Fruit fly (Drosophila melanogaster) whole organism, wandering third instar larva: ENCODE results near the gene hry.

ENCODE experiments used
- Abd-B ChIP-seq: fragments of >200 bp; optimal IDR thresholded peaks from 2 replicates; lab custom pipeline; 2017; ENCODE audit warnings: missing biosample characterization, missing genetic modification characterization
- CG32264 ChIP-seq: fragments of 200-800 bp; sonication (Bioruptor generic); optimal IDR thresholded peaks from 2 replicates; lab custom pipeline; 2016; ENCODE audit warnings: missing biosample characterization, missing genetic modification characterization
- CG9705 ChIP-seq: fragments of 200-800 bp; sonication (Bioruptor generic); optimal IDR thresholded peaks from 2 replicates; lab custom pipeline; 2018; ENCODE audit warnings: missing biosample characterization, mild to moderate bottlenecking, missing genetic modification characterization
- Dfd ChIP-seq: fragments of >200 bp; optimal IDR thresholded peaks from 2 replicates; lab custom pipeline; 2017; ENCODE audit warnings: missing biosample characterization, missing genetic modification characterization
- Dif ChIP-seq: fragments of 200-275, 200-300 bp; sonication (Bioruptor generic); optimal IDR thresholded peaks from 2 replicates; lab custom pipeline; 2018; ENCODE audit warnings: missing biosample characterization, missing genetic modification characterization; ENCODE audit not compliant: partially characterized antibody
- GATAd ChIP-seq: sonication (Bioruptor generic); optimal IDR thresholded peaks from 2 replicates; lab custom pipeline; 2016; ENCODE audit warnings: missing biosample characterization, missing genetic modification characterization
- HLH106 ChIP-seq: fragments of 200-800 bp; optimal IDR thresholded peaks from 3 replicates; lab custom pipeline; 2019; ENCODE audit warnings: missing biosample characterization, mild to moderate bottlenecking, missing genetic modification characterization, moderate library complexity
- Hr78 ChIP-seq: fragments of >200 bp; optimal IDR thresholded peaks from 2 replicates; lab custom pipeline; 2017; ENCODE audit warnings: missing biosample characterization, missing genetic modification characterization
- Hr83 ChIP-seq: fragments of 200-300 bp; sonication (Bioruptor generic); optimal IDR thresholded peaks from 2 replicates; lab custom pipeline; 2016; ENCODE audit warnings: missing biosample characterization, mild to moderate bottlenecking, missing genetic modification characterization, moderate library complexity; ENCODE audit not compliant: poor library complexity, severe bottlenecking
- Mio ChIP-seq: sonication (Bioruptor generic); optimal IDR thresholded peaks from 2 replicates; lab custom pipeline; 2016; ENCODE audit warnings: missing biosample characterization, missing genetic modification characterization
- Myc ChIP-seq: fragments of >200 bp; optimal IDR thresholded peaks from 2 replicates; lab custom pipeline; 2017
- N ChIP-seq: fragments of >200 bp; optimal IDR thresholded peaks from 2 replicates; lab custom pipeline; 2018; ENCODE audit warnings: missing biosample characterization, missing external identifiers, missing genetic modification characterization
- OdsH ChIP-seq: fragments of 200-800 bp; sonication (Bioruptor generic); optimal IDR thresholded peaks from 2 replicates; lab custom pipeline; 2016; ENCODE audit warnings: missing biosample characterization, mild to moderate bottlenecking, missing genetic modification characterization
- Rel ChIP-seq, 2 experiments: fragments of 200-800 bp; sonication (Bioruptor generic) in 1 of 2; optimal IDR thresholded peaks; 2 replicates in 1 of 2; 3 replicates in 1 of 2; lab custom pipeline; 2016 to 2019; ENCODE audit warnings: mild to moderate bottlenecking in 2 of 2, missing biosample characterization in 2 of 2, missing genetic modification characterization in 2 of 2, moderate library complexity in 1 of 2
- Vsx2 ChIP-seq: fragments of 200-300, 225-300 bp; sonication (Bioruptor generic); optimal IDR thresholded peaks from 2 replicates; lab custom pipeline; 2018; ENCODE audit warnings: missing biosample characterization, missing genetic modification characterization; ENCODE audit not compliant: partially characterized antibody
- br ChIP-seq: fragments of 200-800 bp; sonication (Bioruptor generic); optimal IDR thresholded peaks from 2 replicates; lab custom pipeline; 2016; ENCODE audit warnings: missing biosample characterization, missing genetic modification characterization
- brk ChIP-seq: fragments of 200-800 bp; sonication (Bioruptor generic); optimal IDR thresholded peaks from 2 replicates; lab custom pipeline; 2016; ENCODE audit warnings: missing biosample characterization, mild to moderate bottlenecking, missing genetic modification characterization
- dl ChIP-seq, 2 experiments: fragments of 175-275, 200-275 bp in 1 of 2; fragments of 200-275 bp in 1 of 2; sonication (Bioruptor generic); optimal IDR thresholded peaks; lab custom pipeline; 2018; ENCODE audit warnings: mild to moderate bottlenecking in 2 of 2, missing biosample characterization in 2 of 2, missing genetic modification characterization in 2 of 2, moderate library complexity in 2 of 2; ENCODE audit not compliant: partially characterized antibody in 2 of 2, insufficient read depth in 1 of 2
- dmrt93B ChIP-seq: fragments of 200-800 bp; sonication (Bioruptor generic); optimal IDR thresholded peaks from 2 replicates; lab custom pipeline; 2018; ENCODE audit warnings: missing biosample characterization, mild to moderate bottlenecking, missing genetic modification characterization
- dsf ChIP-seq: sonication (Bioruptor generic); optimal IDR thresholded peaks from 2 replicates; lab custom pipeline; 2016; ENCODE audit warnings: missing biosample characterization, missing genetic modification characterization, borderline replicate concordance
- foxo ChIP-seq, 2 experiments: fragments of 200-800 bp; sonication (Bioruptor generic); optimal IDR thresholded peaks; 2 replicates in 1 of 2; 3 replicates in 1 of 2; lab custom pipeline; 2016 to 2017; ENCODE audit warnings: missing biosample characterization in 2 of 2, missing genetic modification characterization in 2 of 2
- fru ChIP-seq: fragments of 200-800 bp; sonication (Bioruptor generic); optimal IDR thresholded peaks from 3 replicates; lab custom pipeline; 2016; ENCODE audit warnings: missing biosample characterization, mild to moderate bottlenecking, missing genetic modification characterization
- h ChIP-seq: fragments of 200-800 bp; sonication (Bioruptor generic); optimal IDR thresholded peaks from 3 replicates; lab custom pipeline; 2016; ENCODE audit warnings: missing biosample characterization, mild to moderate bottlenecking, missing genetic modification characterization
- lola ChIP-seq: fragments of >200 bp; optimal IDR thresholded peaks from 2 replicates; lab custom pipeline; 2017; ENCODE audit warnings: missing biosample characterization, missing genetic modification characterization
- pan ChIP-seq: fragments of >200 bp; optimal IDR thresholded peaks from 2 replicates; lab custom pipeline; 2017
- psq ChIP-seq: fragments of 200-800 bp; sonication (Bioruptor generic); optimal IDR thresholded peaks from 3 replicates; lab custom pipeline; 2017; ENCODE audit warnings: missing biosample characterization, mild to moderate bottlenecking, missing genetic modification characterization, moderate library complexity
- rgr ChIP-seq: fragments of 200-800 bp; sonication (Bioruptor generic); optimal IDR thresholded peaks from 3 replicates; lab custom pipeline; 2016; ENCODE audit warnings: missing biosample characterization, mild to moderate bottlenecking, missing genetic modification characterization
- sage ChIP-seq: fragments of 200-800 bp; sonication (Bioruptor generic); optimal IDR thresholded peaks from 2 replicates; lab custom pipeline; 2016; ENCODE audit warnings: missing biosample characterization, mild to moderate bottlenecking, missing genetic modification characterization
- sv ChIP-seq: fragments of 200-800 bp; sonication (Bioruptor generic); optimal IDR thresholded peaks from 3 replicates; lab custom pipeline; 2016; ENCODE audit warnings: missing biosample characterization, missing genetic modification characterization
- tai ChIP-seq: sonication (Bioruptor generic); optimal IDR thresholded peaks from 2 replicates; lab custom pipeline; 2016; ENCODE audit warnings: missing biosample characterization, missing genetic modification characterization
- woc ChIP-seq: sonication (Bioruptor generic); optimal IDR thresholded peaks from 2 replicates; lab custom pipeline; 2016; ENCODE audit warnings: missing biosample characterization, mild to moderate bottlenecking, missing genetic modification characterization

Gene hry

dm6 chr3L:8673377-8674000 is 2.1 kb upstream of the hry start:
- TF ChIP-seq pan (lab: Kevin White, UChicago) (no peak), h (GFP tag; lab: Kevin White, UChicago) (peak; percentile 24)

dm6 chr3L:8675029-8675544 is 472 bp upstream of the hry start:
- TF ChIP-seq Abd-B (GFP tag; lab: Kevin White, UChicago) (no peak), sv (GFP tag; lab: Kevin White, UChicago) (no peak), CG9705 (GFP tag; lab: Kevin White, UChicago) (peak; percentile 9), Hr78 (no peak), CG32264 (GFP tag; lab: Kevin White, UChicago) (no peak), foxo (GFP tag; optimal IDR thresholded peaks at IDR 0.05; lab: Kevin White, UChicago) (peak in 1 of 2 experiments; percentile 21), Rel (GFP tag; optimal IDR thresholded peaks at IDR 0.05; lab: Kevin White, UChicago) (no peak), Rel (tag; optimal IDR thresholded peaks at IDR 0.05; lab: Kevin White, UChicago) (peak; percentile 100), fru (GFP tag; lab: Kevin White, UChicago) (peak; percentile 56), br (GFP tag; lab: Kevin White, UChicago) (peak; percentile 69), dmrt93B (peak; percentile 18)

dm6 chr3L:8676500-8676899 is 941 bp downstream of the hry start:
- no peak for TF ChIP-seq brk (GFP tag; lab: Kevin White, UChicago)
- TF ChIP-seq psq, result no peak
- TF ChIP-seq CG32264 (GFP tag; lab: Kevin White, UChicago), result no peak
- TF ChIP-seq Myc, result no peak
- TF ChIP-seq dsf (GFP tag; lab: Kevin White, UChicago), result no peak
- no peak for TF ChIP-seq N (GFP tag; lab: Kevin White, UChicago)
- TF ChIP-seq Hr78, result no peak
- TF ChIP-seq Dif (GFP tag; lab: Kevin White, UChicago), result no peak
- no peak for TF ChIP-seq Abd-B (GFP tag; lab: Kevin White, UChicago)
- no peak for TF ChIP-seq pan (lab: Kevin White, UChicago)
- no peak for TF ChIP-seq tai (GFP tag; lab: Kevin White, UChicago)
- TF ChIP-seq HLH106 (tag; lab: Kevin White, UChicago), result no peak
- no peak for TF ChIP-seq GATAd (GFP tag; lab: Kevin White, UChicago)
- no peak for TF ChIP-seq woc
- TF ChIP-seq sage, result no peak

dm6 chr3L:8677774-8678173 is 2.2 kb downstream of the hry start:
- TF ChIP-seq N (GFP tag; lab: Kevin White, UChicago), result no peak
- TF ChIP-seq sv (GFP tag; lab: Kevin White, UChicago), result no peak
- no peak for TF ChIP-seq OdsH (GFP tag; lab: Kevin White, UChicago)
- no peak for TF ChIP-seq Rel (GFP tag; optimal IDR thresholded peaks at IDR 0.05; lab: Kevin White, UChicago)
- TF ChIP-seq Rel (tag; optimal IDR thresholded peaks at IDR 0.05; lab: Kevin White, UChicago), result no peak
- no peak for TF ChIP-seq dsf (GFP tag; lab: Kevin White, UChicago)
- no peak for TF ChIP-seq Dfd
- TF ChIP-seq dl (GFP tag; optimal IDR thresholded peaks at IDR 0.05; lab: Kevin White, UChicago; ENCODE audit: insufficient read depth in 1 of 2, partially characterized antibody in 2 of 2), result no peak
- TF ChIP-seq Vsx2 (GFP tag; lab: Kevin White, UChicago), result no peak
- no peak for TF ChIP-seq HLH106 (tag; lab: Kevin White, UChicago)
- TF ChIP-seq Mio (GFP tag; lab: Kevin White, UChicago), result no peak
- no peak for TF ChIP-seq rgr (GFP tag; lab: Kevin White, UChicago)
- TF ChIP-seq h (GFP tag; lab: Kevin White, UChicago), result no peak
- TF ChIP-seq lola (GFP tag; lab: Kevin White, UChicago), result no peak
- TF ChIP-seq brk (GFP tag; lab: Kevin White, UChicago), result no peak
- TF ChIP-seq Hr83 (GFP tag; lab: Kevin White, UChicago), result no peak
- TF ChIP-seq, all 38 proteins: peak for 0
